Fruit fly (Drosophila melanogaster): Measurements from ENCODE around the gene Ser.

Ser gene

DNA sequence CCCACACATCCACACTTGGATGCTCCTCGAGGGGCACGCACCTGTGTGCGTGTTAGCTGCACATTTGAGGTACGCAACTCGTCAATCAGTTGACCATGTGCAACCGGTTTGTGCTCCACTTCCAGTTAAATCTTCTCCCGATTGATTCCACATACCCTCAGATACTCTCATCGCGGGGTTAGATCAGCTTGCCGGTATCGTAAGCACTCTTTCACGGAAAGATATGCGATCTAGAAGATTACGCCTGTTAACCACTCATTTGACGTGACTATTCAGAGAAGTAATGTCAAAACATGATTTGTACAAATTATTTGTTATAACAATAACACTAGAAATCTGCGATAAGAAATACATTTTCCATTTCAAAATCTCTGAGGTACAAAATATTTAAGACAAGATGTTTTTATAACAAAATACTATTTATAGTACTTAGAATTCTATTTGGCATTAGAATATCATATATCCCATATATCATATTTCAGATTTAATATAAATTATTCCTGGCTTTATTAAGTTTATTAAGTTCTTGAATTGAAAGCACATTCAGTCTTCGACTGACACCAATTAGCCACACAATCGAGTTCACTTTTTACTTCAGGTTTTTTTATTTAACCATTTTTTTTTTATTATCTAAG lies 26.9 kb upstream of the Ser start:
- no peak for TF ChIP-seq EcR (GFP tag; optimal IDR thresholded peaks at IDR 0.05)
- TF ChIP-seq psq (optimal IDR thresholded peaks at IDR 0.05): no peak
- TF ChIP-seq Dll (optimal IDR thresholded peaks at IDR 0.05): no peak
- TF ChIP-seq usp (GFP tag; optimal IDR thresholded peaks at IDR 0.05): no peak
- TF ChIP-seq CG8478 (optimal IDR thresholded peaks at IDR 0.05): no peak
- no peak for TF ChIP-seq pan (optimal IDR thresholded peaks at IDR 0.05)

DNA sequence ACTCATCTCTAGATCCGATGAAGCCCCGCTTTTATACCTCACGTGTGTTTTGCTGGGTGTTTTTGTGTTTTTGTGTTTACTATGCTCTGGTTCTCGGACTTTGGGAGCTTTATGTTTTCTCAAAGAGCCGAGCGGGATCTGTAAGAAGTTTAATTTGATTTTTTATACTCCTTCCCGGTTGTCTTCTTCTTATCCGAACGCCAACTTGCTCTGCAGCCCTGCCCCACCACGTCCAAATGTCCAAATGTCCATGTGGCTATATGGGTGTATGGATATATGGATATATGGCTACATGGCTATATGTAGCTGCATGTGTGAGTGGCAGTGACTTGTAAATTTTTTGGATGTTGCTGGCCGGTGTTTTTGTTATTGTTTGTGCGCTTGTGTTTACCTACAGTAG lies 24.7 kb upstream of the Ser start:
- TF ChIP-seq usp (GFP tag; optimal IDR thresholded peaks at IDR 0.05): no peak
- no peak for TF ChIP-seq psq (optimal IDR thresholded peaks at IDR 0.05)
- TF ChIP-seq CG8478 (optimal IDR thresholded peaks at IDR 0.05): no peak
- TF ChIP-seq EcR (GFP tag; optimal IDR thresholded peaks at IDR 0.05): no peak
- no peak for TF ChIP-seq pan (optimal IDR thresholded peaks at IDR 0.05)
- no peak for TF ChIP-seq Dll (optimal IDR thresholded peaks at IDR 0.05)

DNA sequence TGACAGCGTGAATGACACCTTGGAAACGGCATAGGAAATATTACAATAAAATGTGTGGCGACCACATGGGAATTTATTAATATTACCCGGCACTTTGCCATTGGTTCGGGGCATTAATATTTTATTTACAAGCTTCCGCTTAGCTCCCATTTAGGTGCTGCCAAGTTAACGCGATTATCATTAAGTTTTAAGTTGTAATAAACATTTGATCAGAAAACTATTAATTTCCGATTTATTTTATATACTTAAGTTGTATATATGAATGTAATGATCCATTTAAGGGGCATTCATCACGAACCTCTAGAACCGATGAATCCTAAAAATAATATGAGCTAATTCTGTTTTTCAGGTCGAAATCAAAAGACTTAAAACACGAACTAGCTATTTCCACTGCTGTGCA lies 24.2 kb upstream of the Ser start:
- TF ChIP-seq pan (optimal IDR thresholded peaks at IDR 0.05): no peak
- TF ChIP-seq usp (GFP tag; optimal IDR thresholded peaks at IDR 0.05): no peak
- no peak for TF ChIP-seq Dll (optimal IDR thresholded peaks at IDR 0.05)
- TF ChIP-seq CG8478 (optimal IDR thresholded peaks at IDR 0.05): no peak
- TF ChIP-seq psq (optimal IDR thresholded peaks at IDR 0.05): no peak
- TF ChIP-seq EcR (GFP tag; optimal IDR thresholded peaks at IDR 0.05): no peak

DNA sequence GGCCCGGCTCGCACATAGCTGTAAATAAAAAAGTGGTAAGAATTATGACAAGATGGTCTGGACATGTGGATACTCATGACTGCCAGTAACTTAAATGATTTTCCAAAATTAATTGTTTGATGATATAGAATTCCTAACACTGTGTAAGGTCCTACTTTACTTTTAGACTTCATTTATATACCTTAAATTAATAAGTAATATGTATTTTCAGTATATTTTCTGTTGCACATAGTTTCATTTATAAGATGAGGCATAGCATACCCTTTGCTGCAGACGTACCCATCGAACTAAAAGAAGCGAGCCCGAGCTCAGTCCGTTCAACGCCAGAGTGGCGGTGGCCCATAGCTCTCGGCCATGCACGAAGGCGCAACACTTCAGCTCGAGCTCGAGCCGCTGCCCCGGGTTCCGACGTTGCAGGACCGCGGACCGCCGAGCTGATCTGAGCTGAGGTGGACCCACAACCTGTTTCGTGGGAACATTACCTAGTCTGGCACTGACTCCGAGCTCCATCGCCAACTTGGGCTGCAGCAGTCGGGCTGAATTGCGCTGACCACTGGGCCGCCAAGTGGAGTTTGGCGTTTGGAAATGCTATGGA lies 23.5 kb upstream of the Ser start:
- TF ChIP-seq pan (optimal IDR thresholded peaks at IDR 0.05): peak; percentile 86
- TF ChIP-seq psq (optimal IDR thresholded peaks at IDR 0.05): no peak

DNA sequence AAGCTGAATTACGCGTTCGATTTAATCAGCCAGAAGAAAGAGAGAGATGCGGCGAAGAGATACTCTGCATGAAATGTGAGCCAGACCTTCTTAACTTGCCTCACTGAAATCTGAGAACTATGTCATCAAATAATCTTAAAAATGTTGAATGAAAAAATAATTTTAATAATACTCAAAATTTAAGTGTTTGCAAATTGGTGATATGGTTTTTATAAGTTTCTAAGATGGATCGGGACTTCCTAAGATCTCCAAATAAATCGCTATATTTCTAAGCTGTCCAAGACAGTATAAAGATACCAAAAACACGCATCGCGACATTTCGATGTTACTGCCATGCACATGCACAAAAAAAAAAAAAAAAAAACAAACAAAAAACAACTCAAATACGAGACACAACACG lies 20.9 kb upstream of the Ser start:
- TF ChIP-seq Dll (optimal IDR thresholded peaks at IDR 0.05): no peak
- TF ChIP-seq EcR (GFP tag; optimal IDR thresholded peaks at IDR 0.05): no peak
- TF ChIP-seq pan (optimal IDR thresholded peaks at IDR 0.05): no peak
- TF ChIP-seq psq (optimal IDR thresholded peaks at IDR 0.05): no peak
- no peak for TF ChIP-seq usp (GFP tag; optimal IDR thresholded peaks at IDR 0.05)
- no peak for TF ChIP-seq CG8478 (optimal IDR thresholded peaks at IDR 0.05)

DNA sequence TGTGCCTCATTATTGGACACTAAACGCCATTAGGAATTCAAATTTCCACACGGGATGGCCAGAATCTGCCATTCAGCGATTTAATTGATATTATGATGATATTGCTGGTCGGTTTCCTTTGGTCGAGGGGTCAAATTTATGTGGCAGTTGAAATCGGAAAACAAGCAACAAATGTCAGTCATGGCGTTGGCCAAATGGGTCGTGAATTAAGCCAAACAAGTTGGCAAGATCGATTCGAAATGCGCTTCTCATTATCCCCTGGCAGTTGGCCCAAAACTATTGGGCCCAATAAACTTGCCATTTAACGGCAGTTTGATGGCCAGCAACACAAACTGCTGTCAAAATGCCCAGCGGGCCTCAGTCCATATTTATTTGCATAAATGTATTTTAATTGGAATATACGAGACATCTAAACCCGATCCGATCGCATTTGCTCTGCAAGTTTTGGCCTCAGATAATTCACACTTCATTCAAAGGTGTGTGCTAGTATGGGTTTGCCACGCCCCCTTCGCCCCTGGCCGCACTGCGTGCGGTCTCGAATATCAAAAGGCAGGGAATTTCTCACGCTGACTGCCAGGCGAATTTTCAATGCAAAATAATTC lies 19.0 kb upstream of the Ser start:
- TF ChIP-seq usp (GFP tag; optimal IDR thresholded peaks at IDR 0.05) (no peak), EcR (GFP tag; optimal IDR thresholded peaks at IDR 0.05) (no peak), psq (optimal IDR thresholded peaks at IDR 0.05) (no peak), CG8478 (optimal IDR thresholded peaks at IDR 0.05) (no peak), Dll (optimal IDR thresholded peaks at IDR 0.05) (no peak), pan (optimal IDR thresholded peaks at IDR 0.05) (no peak)

DNA sequence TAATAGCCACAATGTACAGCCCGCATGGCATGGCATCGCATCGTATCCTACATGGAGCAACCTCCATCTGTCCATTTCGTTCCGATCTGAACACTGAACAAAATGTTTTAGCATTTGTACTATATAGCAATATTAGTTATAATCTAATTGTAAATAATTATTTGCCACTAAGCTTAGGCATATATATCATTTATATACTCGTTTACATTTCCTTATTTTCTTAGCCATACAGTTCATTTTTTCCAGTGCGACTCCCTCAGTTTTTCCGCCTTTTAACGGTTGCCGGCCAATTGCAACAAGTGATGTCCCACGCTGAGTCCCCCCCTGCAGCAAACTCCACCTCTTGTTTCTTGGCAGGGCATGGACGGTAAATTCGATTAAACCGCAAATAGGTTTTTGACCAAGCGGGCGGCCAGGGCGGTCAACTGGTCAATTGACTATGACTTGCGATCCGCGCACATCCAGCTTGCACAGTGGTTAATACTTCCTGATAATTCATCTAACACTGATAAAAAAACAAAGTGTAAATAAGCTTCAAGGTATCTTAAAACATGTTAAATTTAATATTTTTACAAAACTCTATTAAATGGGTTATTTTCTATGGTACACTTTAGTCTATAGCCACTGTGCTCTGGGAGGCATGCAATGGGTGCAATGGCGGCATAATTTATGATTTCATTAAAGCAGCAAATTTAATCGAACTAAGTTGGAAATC lies 15.7 kb upstream of the Ser start:
- TF ChIP-seq psq (optimal IDR thresholded peaks at IDR 0.05) (no peak), EcR (GFP tag; optimal IDR thresholded peaks at IDR 0.05) (no peak), pan (optimal IDR thresholded peaks at IDR 0.05) (no peak)

DNA sequence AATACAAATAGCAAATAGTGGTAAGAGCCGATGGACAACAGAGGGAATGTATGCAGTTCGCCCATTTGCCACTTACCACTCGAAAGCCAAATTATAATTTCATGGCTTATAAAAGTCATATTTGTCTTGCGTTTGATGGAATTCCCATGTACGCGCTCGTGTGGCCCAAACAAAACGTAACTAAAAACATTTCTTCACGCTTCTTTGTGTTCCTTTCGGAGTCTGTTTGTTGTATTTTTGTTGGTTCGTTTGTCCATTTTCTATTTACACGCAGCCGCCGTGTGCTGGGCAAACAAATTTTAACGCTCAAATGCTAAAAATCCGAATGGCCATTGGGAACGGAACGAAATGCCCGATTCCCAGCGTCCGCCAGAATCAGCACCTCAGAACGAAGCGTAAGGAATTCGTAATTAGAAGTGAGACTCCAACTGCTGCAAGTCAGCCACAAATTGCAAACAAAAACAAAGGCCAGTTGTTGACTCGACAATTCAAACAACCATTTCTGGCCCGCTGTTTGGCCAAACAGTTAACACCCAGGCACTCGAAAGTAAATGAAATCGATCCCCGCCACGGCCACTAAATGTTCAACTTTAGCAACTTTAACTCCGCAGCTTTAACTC lies 14.8 kb upstream of the Ser start:
- no peak for TF ChIP-seq CG8478 (optimal IDR thresholded peaks at IDR 0.05)
- TF ChIP-seq EcR (GFP tag; optimal IDR thresholded peaks at IDR 0.05): no peak
- no peak for TF ChIP-seq usp (GFP tag; optimal IDR thresholded peaks at IDR 0.05)
- TF ChIP-seq Dll (optimal IDR thresholded peaks at IDR 0.05): no peak
- no peak for TF ChIP-seq pan (optimal IDR thresholded peaks at IDR 0.05)
- TF ChIP-seq psq (optimal IDR thresholded peaks at IDR 0.05): no peak

DNA sequence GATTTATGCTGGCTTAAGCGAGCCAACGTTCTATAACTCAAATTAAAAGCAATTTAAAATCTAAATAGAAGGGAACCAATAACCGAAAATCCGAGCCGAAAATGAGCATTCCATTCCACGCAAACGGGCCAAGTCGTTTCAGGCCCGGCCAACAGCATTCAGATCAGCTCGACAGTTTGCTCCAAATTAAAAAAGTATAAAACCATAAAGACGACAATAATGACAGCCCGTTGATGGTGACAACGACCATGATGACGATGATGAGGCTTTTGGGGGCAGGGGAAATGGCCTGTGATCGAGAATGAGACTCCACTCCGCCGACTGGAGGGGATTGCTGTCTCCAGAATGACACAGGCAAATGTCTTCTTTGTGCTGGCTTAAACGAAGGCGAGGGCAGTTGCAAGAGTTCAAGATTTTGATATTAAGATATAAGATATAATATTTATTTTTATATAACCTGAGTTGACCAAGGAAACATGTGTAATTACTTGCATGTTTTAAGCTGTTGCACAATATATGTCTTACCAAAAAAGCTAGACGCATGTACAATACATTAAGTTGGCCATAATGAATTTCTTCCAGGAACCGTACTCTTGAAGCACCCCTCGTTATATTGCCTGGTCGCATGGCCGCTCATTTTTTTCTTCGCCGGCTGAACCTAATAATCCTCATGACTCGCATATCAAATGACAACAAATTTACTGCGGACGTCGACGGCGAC lies 10.8 kb upstream of the Ser start:
- TF ChIP-seq usp (GFP tag; optimal IDR thresholded peaks at IDR 0.05) (no peak), psq (optimal IDR thresholded peaks at IDR 0.05) (no peak), Dll (optimal IDR thresholded peaks at IDR 0.05) (no peak), pan (optimal IDR thresholded peaks at IDR 0.05) (no peak), EcR (GFP tag; optimal IDR thresholded peaks at IDR 0.05) (no peak), CG8478 (optimal IDR thresholded peaks at IDR 0.05) (no peak)

DNA sequence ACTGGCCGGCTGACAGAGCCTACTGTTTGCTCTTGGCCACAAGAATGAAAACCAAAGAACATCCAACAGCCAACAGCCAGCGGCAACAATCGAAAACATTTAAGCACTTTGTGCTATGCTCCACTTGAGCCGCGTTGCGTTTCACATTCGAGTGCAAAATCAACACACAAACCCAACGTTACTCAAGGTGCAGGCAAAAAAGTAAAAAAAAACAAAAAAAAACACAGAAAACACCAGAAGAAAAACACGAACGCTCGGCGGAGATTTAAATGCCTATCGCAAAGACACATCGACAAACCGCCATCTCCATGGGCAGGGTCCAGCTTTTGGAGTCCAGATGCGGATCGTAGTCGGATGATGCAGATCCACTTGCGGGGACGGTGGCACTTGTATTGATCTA lies 9.8 kb upstream of the Ser start:
- TF ChIP-seq CG8478 (optimal IDR thresholded peaks at IDR 0.05): no peak
- no peak for TF ChIP-seq EcR (GFP tag; optimal IDR thresholded peaks at IDR 0.05)
- no peak for TF ChIP-seq Dll (optimal IDR thresholded peaks at IDR 0.05)
- no peak for TF ChIP-seq pan (optimal IDR thresholded peaks at IDR 0.05)
- TF ChIP-seq usp (GFP tag; optimal IDR thresholded peaks at IDR 0.05): no peak
- TF ChIP-seq psq (optimal IDR thresholded peaks at IDR 0.05): no peak

DNA sequence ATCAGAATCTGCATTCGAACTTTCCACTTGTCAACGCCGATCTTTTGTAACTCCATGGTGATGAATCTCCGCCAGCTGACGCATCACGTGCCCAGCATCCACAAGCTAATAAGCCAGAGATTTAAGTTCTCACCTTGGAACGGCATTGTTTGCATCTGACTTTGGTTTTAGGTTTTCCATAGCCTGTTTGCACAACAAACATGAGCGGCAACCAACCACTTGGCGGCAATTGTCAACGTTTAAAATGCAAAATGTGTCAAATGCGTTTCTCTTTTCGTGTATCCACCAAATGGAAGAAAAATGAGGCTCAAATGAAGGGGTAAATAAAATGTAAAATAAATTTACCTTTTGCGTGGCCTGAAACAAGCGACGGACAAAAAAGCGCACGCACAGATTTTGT lies 8.3 kb upstream of the Ser start:
- TF ChIP-seq Dll (optimal IDR thresholded peaks at IDR 0.05) (no peak), CG8478 (optimal IDR thresholded peaks at IDR 0.05) (no peak), psq (optimal IDR thresholded peaks at IDR 0.05) (no peak), EcR (GFP tag; optimal IDR thresholded peaks at IDR 0.05) (no peak), pan (optimal IDR thresholded peaks at IDR 0.05) (no peak), usp (GFP tag; optimal IDR thresholded peaks at IDR 0.05) (no peak)
